Worm (Caenorhabditis elegans) whole organism, L4 larva: ENCODE data around the gene odr-2.

Experiments
- D1046.2 ChIP-seq: fragments of 200-800 bp; sonication (Bioruptor generic); IDR thresholded peaks from 2 replicates; pipeline ENCODE4 v1.3.6; 2022; ENCODE audit warnings: missing genetic modification characterization, missing compliant biosample characterization
- F44E2.7 ChIP-seq: fragments of 200-800 bp; sonication (Bioruptor generic); IDR thresholded peaks from 2 replicates; pipeline ENCODE4 v2.1.2; 2022; ENCODE audit warnings: missing genetic modification characterization, missing compliant biosample characterization
- Y48G9A.11 ChIP-seq: fragments of 200-800 bp; sonication (Bioruptor generic); IDR thresholded peaks from 2 replicates; pipeline ENCODE4 v1.3.6; 2022; ENCODE audit warnings: missing genetic modification reagents, missing genetic modification characterization, missing compliant biosample characterization
- Y5F2A.4 ChIP-seq: fragments of 200-800 bp; sonication (Bioruptor generic); optimal IDR thresholded peaks from 2 replicates; lab custom pipeline; 2018; ENCODE audit warnings: mild to moderate bottlenecking, missing genetic modification characterization, missing compliant biosample characterization
- ZK337.2 ChIP-seq: fragments of 200-800 bp; sonication (Bioruptor generic); IDR thresholded peaks from 2 replicates; pipeline ENCODE4 v1.3.6; 2022; ENCODE audit warnings: missing genetic modification reagents, missing genetic modification characterization, missing compliant biosample characterization
- aha-1 ChIP-seq: fragments of 150-350 bp; peaks from one replicate; lab custom pipeline; 2014; ENCODE audit warnings: missing biosample characterization, missing genetic modification characterization
- ceh-20 ChIP-seq: fragments of 200-800 bp; sonication (Bioruptor generic); IDR thresholded peaks from 2 replicates; pipeline ENCODE4 v1.3.6; 2022; ENCODE audit warnings: missing genetic modification reagents, missing genetic modification characterization, missing compliant biosample characterization
- ceh-28 ChIP-seq: fragments of 150-350 bp; optimal IDR thresholded peaks from 2 replicates; lab custom pipeline; 2014; ENCODE audit warnings: missing biosample characterization, missing genetic modification reagents, missing genetic modification characterization
- daf-16 ChIP-seq, 3 experiments: sonication (generic microtip); optimal IDR thresholded peaks; 2 replicates each; lab custom pipeline; 2016 to 2017; ENCODE audit warnings: missing genetic modification characterization in 3 of 3, missing genetic modification reagents in 3 of 3, mild to moderate bottlenecking in 2 of 3, missing compliant biosample characterization in 2 of 3, missing biosample characterization in 1 of 3, moderate library complexity in 1 of 3
- daf-8 ChIP-seq: fragments of 200-800 bp; sonication (Bioruptor generic); IDR thresholded peaks from 2 replicates; pipeline ENCODE4 v1.3.6; 2022; ENCODE audit warnings: missing genetic modification characterization, missing compliant biosample characterization
- dmd-9 ChIP-seq: fragments of 200-800 bp; sonication (Bioruptor generic); IDR thresholded peaks from 2 replicates; pipeline ENCODE4 v1.3.6; 2022; ENCODE audit warnings: missing genetic modification reagents, missing genetic modification characterization, missing compliant biosample characterization
- dpl-1 ChIP-seq: fragments of 150-350 bp; optimal IDR thresholded peaks from 2 replicates; lab custom pipeline; 2014; ENCODE audit warnings: missing biosample characterization, missing genetic modification reagents, missing genetic modification characterization
- duxl-1 ChIP-seq: sonication (generic microtip); optimal IDR thresholded peaks from 2 replicates; lab custom pipeline; 2016; ENCODE audit warnings: mild to moderate bottlenecking, missing genetic modification characterization, moderate library complexity, missing compliant biosample characterization; ENCODE audit not compliant: poor library complexity
- dve-1 ChIP-seq: sonication (generic microtip); optimal IDR thresholded peaks from 2 replicates; lab custom pipeline; 2017; ENCODE audit warnings: antibody characterized with exemption, mild to moderate bottlenecking, missing genetic modification characterization, missing compliant biosample characterization; ENCODE audit not compliant: insufficient read depth
- egl-43 ChIP-seq: fragments of 200-800 bp; sonication (Bioruptor generic); IDR thresholded peaks from 2 replicates; pipeline ENCODE4 v1.3.6; 2022; ENCODE audit warnings: missing genetic modification reagents, missing genetic modification characterization, missing compliant biosample characterization
- fos-1 ChIP-seq: fragments of 150-350 bp; optimal IDR thresholded peaks from 2 replicates; lab custom pipeline; 2014; ENCODE audit warnings: missing biosample characterization, missing genetic modification characterization
- gei-8 ChIP-seq: fragments of 200-800 bp; sonication (Bioruptor generic); optimal IDR thresholded peaks from 2 replicates; lab custom pipeline; 2018; ENCODE audit warnings: mild to moderate bottlenecking, missing genetic modification characterization, missing compliant biosample characterization
- hif-1 ChIP-seq, 2 experiments: sonication (generic microtip); optimal IDR thresholded peaks; 2 replicates each; lab custom pipeline; 2016 to 2017; ENCODE audit warnings: missing compliant biosample characterization in 2 of 2, missing genetic modification characterization in 2 of 2, missing genetic modification reagents in 2 of 2, missing genotype in 2 of 2, mild to moderate bottlenecking in 1 of 2
- hlh-11 ChIP-seq: fragments of 200-800 bp; sonication (Bioruptor generic); optimal IDR thresholded peaks from 2 replicates; lab custom pipeline; 2018; ENCODE audit warnings: mild to moderate bottlenecking, missing genetic modification characterization, missing compliant biosample characterization
- hlh-30 ChIP-seq: sonication (generic microtip); optimal IDR thresholded peaks from 2 replicates; lab custom pipeline; 2017; ENCODE audit warnings: antibody characterized with exemption, mild to moderate bottlenecking, missing genetic modification characterization, missing compliant biosample characterization; ENCODE audit not compliant: insufficient read depth
- lin-1 ChIP-seq: fragments of 200-800 bp; sonication (Bioruptor generic); IDR thresholded peaks from 2 replicates; pipeline ENCODE4 v1.3.6; 2022; ENCODE audit warnings: missing genetic modification reagents, missing genetic modification characterization, missing compliant biosample characterization
- lin-38 ChIP-seq: fragments of 200-800 bp; sonication (Bioruptor generic); IDR thresholded peaks from 2 replicates; pipeline ENCODE4 v1.3.6; 2022; ENCODE audit warnings: missing genetic modification reagents, missing genetic modification characterization, missing compliant biosample characterization
- lsy-2 ChIP-seq, 2 experiments: fragments of 150-350 bp in 1 of 2; sonication (generic microtip) in 1 of 2; optimal IDR thresholded peaks; 2 replicates each; lab custom pipeline; 2014 to 2017; ENCODE audit warnings: missing biosample characterization in 2 of 2, missing genetic modification characterization in 2 of 2
- mdt-29 ChIP-seq: fragments of 200-800 bp; sonication (Bioruptor generic); IDR thresholded peaks from 2 replicates; pipeline ENCODE4 v1.3.6; 2022; ENCODE audit warnings: missing genetic modification reagents, missing genetic modification characterization, missing compliant biosample characterization
- mep-1 ChIP-seq: fragments of 150-350 bp; sonication (generic microtip); optimal IDR thresholded peaks from 3 replicates; lab custom pipeline; 2014; ENCODE audit warnings: missing biosample characterization, missing genetic modification characterization
- mes-2 ChIP-seq: sonication (generic microtip); optimal IDR thresholded peaks from 2 replicates; lab custom pipeline; 2016; ENCODE audit warnings: missing genotype, mild to moderate bottlenecking, missing genetic modification characterization, missing compliant biosample characterization; ENCODE audit not compliant: poor library complexity, severe bottlenecking
- mxl-2 ChIP-seq: fragments of 200-800 bp; sonication (Bioruptor generic); conservative IDR thresholded peaks from 2 replicates; pipeline ENCODE4 v1.3.6; 2022; ENCODE audit warnings: missing genetic modification reagents, missing genetic modification characterization, missing compliant biosample characterization
- nhr-102 ChIP-seq: sonication (generic microtip); optimal IDR thresholded peaks from 2 replicates; lab custom pipeline; 2016; ENCODE audit warnings: mild to moderate bottlenecking, missing genetic modification characterization, moderate library complexity, missing compliant biosample characterization
- nhr-11 ChIP-seq: fragments of 150-350 bp; optimal IDR thresholded peaks from 2 replicates; lab custom pipeline; 2014; ENCODE audit warnings: missing biosample characterization, missing genetic modification characterization
- nhr-111 ChIP-seq: fragments of 200-800 bp; sonication (Bioruptor generic); optimal IDR thresholded peaks from 2 replicates; lab custom pipeline; 2018; ENCODE audit warnings: mild to moderate bottlenecking, missing genetic modification characterization, missing compliant biosample characterization
- nhr-25 ChIP-seq: sonication (generic microtip); optimal IDR thresholded peaks from 2 replicates; lab custom pipeline; 2017; ENCODE audit warnings: missing genetic modification characterization, mild to moderate bottlenecking, missing compliant biosample characterization, antibody characterized with exemption, moderate library complexity, borderline replicate concordance; ENCODE audit not compliant: insufficient read depth
- nhr-42 ChIP-seq: fragments of 200-800 bp; sonication (Bioruptor generic); IDR thresholded peaks from 2 replicates; pipeline ENCODE4 v1.3.6; 2022; ENCODE audit warnings: missing genetic modification characterization, missing compliant biosample characterization
- nhr-76 ChIP-seq: fragments of 150-350 bp; optimal IDR thresholded peaks from 2 replicates; lab custom pipeline; 2014; ENCODE audit warnings: missing biosample characterization, missing genetic modification characterization
- php-3 ChIP-seq: fragments of 200-800 bp; sonication (Bioruptor generic); IDR thresholded peaks from 2 replicates; pipeline ENCODE4 v1.3.6; 2022; ENCODE audit warnings: missing genetic modification reagents, missing genetic modification characterization, missing compliant biosample characterization
- rbr-2 ChIP-seq: sonication (generic microtip); optimal IDR thresholded peaks from 2 replicates; lab custom pipeline; 2016; ENCODE audit warnings: missing genotype, missing genetic modification characterization, missing compliant biosample characterization
- spr-3 ChIP-seq: fragments of 200-800 bp; sonication (Bioruptor generic); optimal IDR thresholded peaks from 2 replicates; lab custom pipeline; 2018; ENCODE audit warnings: mild to moderate bottlenecking, missing genetic modification characterization, missing compliant biosample characterization
- tra-1 ChIP-seq: fragments of 200-800 bp; sonication (Bioruptor generic); IDR thresholded peaks from 2 replicates; pipeline ENCODE4 v1.3.6; 2022; ENCODE audit warnings: missing genetic modification reagents, missing genetic modification characterization, missing compliant biosample characterization
- unc-130 ChIP-seq: sonication (generic microtip); optimal IDR thresholded peaks from 2 replicates; lab custom pipeline; 2016; ENCODE audit warnings: missing genetic modification reagents, missing genetic modification characterization, missing compliant biosample characterization
- unc-62 ChIP-seq, 3 experiments: fragments of 150-350 bp in 1 of 3; sonication (generic microtip); optimal IDR thresholded peaks in 2 of 3; peaks in 1 of 3; 1 replicate in 1 of 3; 2 replicates in 2 of 3; lab custom pipeline; 2014 to 2017; ENCODE audit warnings: missing biosample characterization in 3 of 3, missing genetic modification characterization in 3 of 3, missing genetic modification reagents in 3 of 3, missing genotype in 1 of 3
- zfp-3 ChIP-seq: fragments of 200-800 bp; sonication (Bioruptor generic); conservative IDR thresholded peaks from 2 replicates; pipeline ENCODE4 v1.3.6; 2022; ENCODE audit warnings: missing genetic modification reagents, missing genetic modification characterization, missing compliant biosample characterization

odr-2 gene

ce11 chrV:7076161-7076560 lies 27.2 kb upstream of the odr-2 start (continued):
- TF ChIP-seq tra-1 (GFP tag; lab: Robert Waterston, UW), result peak; percentile 22; the same call in 1 of the 2 replicates

ce11 chrV:7078765-7079164 lies 24.6 kb upstream of the odr-2 start:
- TF ChIP-seq nhr-42 (GFP tag; lab: Robert Waterston, UW), result no peak
- no peak for TF ChIP-seq D1046.2 (GFP tag; lab: Robert Waterston, UW)
- no peak for TF ChIP-seq F44E2.7 (GFP tag; lab: Robert Waterston, UW)
- TF ChIP-seq aha-1 (tag; lab: Kevin White, UChicago), result peak; percentile 87
- TF ChIP-seq unc-62 (GFP tag; optimal IDR thresholded peaks at IDR 0.05 in 1 of 2; lab: Kevin White, UChicago), result peak in 1 of 2 experiments; percentile 76
- TF ChIP-seq unc-62 (tag; optimal IDR thresholded peaks at IDR 0.05; lab: Kevin White, UChicago), result no peak

- TF ChIP-seq hlh-11 (peak; percentile 0), hlh-30 (tag; lab: Kevin White, UChicago) (no peak), aha-1 (tag; lab: Kevin White, UChicago) (peak; percentile 93), nhr-11 (no peak)
These were observed 24.0 kb upstream of the odr-2 start for ce11 chrV:7079388-7079787.

ce11 chrV:7084612-7085139 lies 18.7 kb upstream of the odr-2 start, which contains the start of gene mys-1:
TSS of gene mys-1 (minus strand) at chrV:7084662.
- TF ChIP-seq lsy-2 (tag; optimal IDR thresholded peaks at IDR 0.05; lab: Kevin White, UChicago), result peak in 1 of 2 experiments; percentile 67
- no peak for TF ChIP-seq ceh-28 (tag; lab: Kevin White, UChicago)
- TF ChIP-seq D1046.2 (GFP tag; lab: Robert Waterston, UW), result no peak
- TF ChIP-seq duxl-1 (tag; lab: Kevin White, UChicago), result peak; percentile 76
- TF ChIP-seq nhr-25 (tag; lab: Kevin White, UChicago), result no peak
- TF ChIP-seq mdt-29 (GFP tag; lab: Robert Waterston, UW), result no peak
- TF ChIP-seq Y5F2A.4 (GFP tag; lab: Kevin White, UChicago), result no peak
- no peak for TF ChIP-seq Y48G9A.11
- no peak for TF ChIP-seq mxl-2
- peak; percentile 34 for TF ChIP-seq nhr-102 (tag; lab: Kevin White, UChicago)
- TF ChIP-seq lin-1 (GFP tag; lab: Robert Waterston, UW), result no peak
- peak; percentile 76 for TF ChIP-seq unc-130 (GFP tag; lab: Kevin White, UChicago)
- no peak for TF ChIP-seq daf-16 (GFP tag; optimal IDR thresholded peaks at IDR 0.05; lab: Kevin White, UChicago)
- peak; percentile 10 for TF ChIP-seq daf-16 (tag; optimal IDR thresholded peaks at IDR 0.05; lab: Kevin White, UChicago)
- peak in 1 of 2 experiments; percentile 69 for TF ChIP-seq hif-1 (tag; optimal IDR thresholded peaks at IDR 0.05; lab: Kevin White, UChicago)
- no peak for TF ChIP-seq zfp-3 (GFP tag; lab: Robert Waterston, UW)
- peak; percentile 30 for TF ChIP-seq rbr-2 (tag; lab: Kevin White, UChicago)
- TF ChIP-seq php-3 (GFP tag; lab: Robert Waterston, UW), result no peak
- no peak for TF ChIP-seq egl-43 (GFP tag; lab: Robert Waterston, UW)
- TF ChIP-seq ZK337.2 (GFP tag; lab: Robert Waterston, UW), result peak; percentile 66; the same call in 1 of the 2 replicates
- peak; percentile 18 for TF ChIP-seq mep-1 (tag; lab: Kevin White, UChicago)
- TF ChIP-seq dpl-1, result peak; percentile 93
- no peak for TF ChIP-seq daf-8 (GFP tag; lab: Robert Waterston, UW)
- TF ChIP-seq dve-1 (tag; lab: Kevin White, UChicago), result peak; percentile 10
- peak; percentile 46 for TF ChIP-seq lin-38 (GFP tag; lab: Robert Waterston, UW)
- peak; percentile 29 for TF ChIP-seq hlh-30 (tag; lab: Kevin White, UChicago)
- no peak for TF ChIP-seq ceh-20 (GFP tag; lab: Robert Waterston, UW)
- TF ChIP-seq nhr-76, result no peak
- peak; percentile 66; the same call in 1 of the 2 replicates for TF ChIP-seq dmd-9 (GFP tag; lab: Robert Waterston, UW)
- TF ChIP-seq fos-1, result no peak
- peak; percentile 98 for TF ChIP-seq mes-2 (tag; lab: Kevin White, UChicago)
- TF ChIP-seq gei-8, result no peak
- no peak for TF ChIP-seq spr-3 (GFP tag; lab: Kevin White, UChicago)
- no peak for TF ChIP-seq nhr-111 (GFP tag; lab: Kevin White, UChicago)
